Fruit fly (Drosophila melanogaster) whole organism, embryonic: Measurements from ENCODE around the gene inaF-B.

Experiments used
- Ada2b ChIP-seq: fragments of 200-800 bp; sonication (Bioruptor generic); IDR thresholded peaks from 2 replicates; pipeline ENCODE4 v1.3.6; 2022; ENCODE audit warnings: missing biosample characterization, missing genetic modification characterization
- Blimp-1 ChIP-seq: fragments of 200-800 bp; sonication (Bioruptor generic); optimal IDR thresholded peaks from 3 replicates; lab custom pipeline; 2018; ENCODE audit warnings: missing biosample characterization, missing genetic modification characterization, mild to moderate bottlenecking, moderate library complexity, missing genetic modification reagents
- Bteb2 ChIP-seq: fragments of 200-800 bp; sonication (Bioruptor generic); optimal IDR thresholded peaks from 2 replicates; lab custom pipeline; 2016; ENCODE audit warnings: missing biosample characterization, missing genetic modification characterization
- CG11093 ChIP-seq: fragments of 200-800 bp; sonication (Bioruptor generic); IDR thresholded peaks from 3 replicates; pipeline ENCODE4 v1.3.6; 2022; ENCODE audit warnings: missing biosample characterization, missing genetic modification characterization
- CG11247 ChIP-seq: fragments of 200-800 bp; sonication (Bioruptor generic); IDR thresholded peaks from 2 replicates; pipeline ENCODE4 v1.3.6; 2022; ENCODE audit warnings: missing biosample characterization, missing genetic modification characterization
- CG11398 ChIP-seq: fragments of 200-800 bp; sonication (Bioruptor generic); optimal IDR thresholded peaks from 2 replicates; lab custom pipeline; 2016; ENCODE audit warnings: missing biosample characterization, missing genetic modification characterization
- CG12236 ChIP-seq: fragments of 200-800 bp; sonication (Bioruptor generic); optimal IDR thresholded peaks from 2 replicates; lab custom pipeline; 2016; ENCODE audit warnings: missing biosample characterization, missing genetic modification characterization
- CG1233 ChIP-seq: fragments of 200-800 bp; sonication (Bioruptor generic); optimal IDR thresholded peaks from 4 replicates; lab custom pipeline; 2018; ENCODE audit warnings: missing biosample characterization, mild to moderate bottlenecking, missing genetic modification characterization
- CG12659 ChIP-seq: fragments of 200-800 bp; sonication (Bioruptor generic); optimal IDR thresholded peaks from 3 replicates; lab custom pipeline; 2017; ENCODE audit warnings: mild to moderate bottlenecking, missing biosample characterization, missing genetic modification reagents, missing genetic modification characterization
- CG2875 ChIP-seq: fragments of 200-800 bp; sonication (Bioruptor generic); optimal IDR thresholded peaks from 2 replicates; lab custom pipeline; 2017; ENCODE audit warnings: missing biosample characterization, mild to moderate bottlenecking, missing genetic modification characterization, missing genetic modification reagents
- CG2889 ChIP-seq: fragments of 200-800 bp; sonication (Bioruptor generic); IDR thresholded peaks from 3 replicates; pipeline ENCODE4 v1.3.6; 2022; ENCODE audit warnings: missing biosample characterization, missing genetic modification characterization
- CG30403 ChIP-seq: fragments of 200-800 bp; sonication (Bioruptor generic); optimal IDR thresholded peaks from 3 replicates; lab custom pipeline; 2016; ENCODE audit warnings: missing biosample characterization, missing genetic modification characterization
- CG3407 ChIP-seq: fragments of 200-800 bp; sonication (Bioruptor generic); optimal IDR thresholded peaks from 2 replicates; lab custom pipeline; 2018; ENCODE audit warnings: missing biosample characterization, mild to moderate bottlenecking, missing genetic modification characterization
- CG4820 ChIP-seq: fragments of 200-800 bp; sonication (Bioruptor generic); optimal IDR thresholded peaks from 3 replicates; lab custom pipeline; 2016; ENCODE audit warnings: missing biosample characterization, missing genetic modification characterization
- CG5245 ChIP-seq: fragments of 200-800 bp; sonication (Bioruptor generic); optimal IDR thresholded peaks from 3 replicates; lab custom pipeline; 2016; ENCODE audit warnings: missing biosample characterization, missing genetic modification characterization
- CG6254 ChIP-seq: fragments of 200-800 bp; sonication (Bioruptor generic); optimal IDR thresholded peaks from 3 replicates; lab custom pipeline; 2017; ENCODE audit warnings: mild to moderate bottlenecking, missing biosample characterization, missing genetic modification reagents, missing genetic modification characterization
- CG6854 ChIP-seq: fragments of 200-800 bp; sonication (Bioruptor generic); optimal IDR thresholded peaks from 3 replicates; lab custom pipeline; 2017; ENCODE audit warnings: missing biosample characterization, mild to moderate bottlenecking, missing genetic modification characterization
- CG7271 ChIP-seq: fragments of 200-800 bp; sonication (Bioruptor generic); optimal IDR thresholded peaks from 2 replicates; lab custom pipeline; 2018; ENCODE audit warnings: missing biosample characterization, mild to moderate bottlenecking, missing genetic modification characterization, moderate library complexity
- CG7786 ChIP-seq: fragments of 200-800 bp; sonication (Bioruptor generic); optimal IDR thresholded peaks from 2 replicates; lab custom pipeline; 2016; ENCODE audit warnings: missing biosample characterization, missing genetic modification characterization
- CG9727 ChIP-seq: fragments of 200-800 bp; sonication (Bioruptor generic); optimal IDR thresholded peaks from 3 replicates; lab custom pipeline; 2017; ENCODE audit warnings: missing biosample characterization, mild to moderate bottlenecking, missing genetic modification characterization
- Dek ChIP-seq: fragments of 200-800 bp; sonication (Bioruptor generic); optimal IDR thresholded peaks from 3 replicates; lab custom pipeline; 2019; ENCODE audit warnings: missing biosample characterization, mild to moderate bottlenecking, missing genetic modification characterization, moderate library complexity
- Drgx ChIP-seq: fragments of 200-800 bp; sonication (Bioruptor generic); IDR thresholded peaks from 2 replicates; pipeline ENCODE4 v1.3.6; 2022; ENCODE audit warnings: missing biosample characterization, missing genetic modification characterization
- ERR ChIP-seq: fragments of 200-800 bp; sonication (Bioruptor generic); optimal IDR thresholded peaks from 2 replicates; lab custom pipeline; 2016; ENCODE audit warnings: missing biosample characterization, missing genetic modification characterization
- Ets97D ChIP-seq: fragments of 200-800 bp; sonication (Bioruptor generic); optimal IDR thresholded peaks from 3 replicates; lab custom pipeline; 2016; ENCODE audit warnings: missing biosample characterization, missing genetic modification characterization
- Fer2 ChIP-seq: fragments of 200-800 bp; sonication (Bioruptor generic); optimal IDR thresholded peaks from 2 replicates; lab custom pipeline; 2018; ENCODE audit warnings: missing biosample characterization, mild to moderate bottlenecking, missing genetic modification characterization, moderate library complexity
- H15 ChIP-seq: fragments of 200-800 bp; sonication (Bioruptor generic); IDR thresholded peaks from 3 replicates; pipeline ENCODE4 v1.3.6; 2022; ENCODE audit warnings: missing biosample characterization, missing genetic modification characterization
- H2.0 ChIP-seq: fragments of 200-800 bp; sonication (Bioruptor generic); IDR thresholded peaks from 2 replicates; pipeline ENCODE4 v1.3.6; 2022; ENCODE audit warnings: missing biosample characterization, missing genetic modification characterization
- Hr3 ChIP-seq: fragments of 200-800 bp; sonication (Bioruptor generic); optimal IDR thresholded peaks from 3 replicates; lab custom pipeline; 2016; ENCODE audit warnings: missing biosample characterization, missing genetic modification characterization
- Mrtf ChIP-seq: fragments of 200-800 bp; sonication (Bioruptor generic); IDR thresholded peaks from 3 replicates; pipeline ENCODE4 v1.3.6; 2022; ENCODE audit warnings: missing biosample characterization, missing genetic modification characterization
- az2 ChIP-seq: fragments of 200-800 bp; sonication (Bioruptor generic); optimal IDR thresholded peaks from 3 replicates; lab custom pipeline; 2016; ENCODE audit warnings: missing biosample characterization, missing genetic modification characterization
- chif ChIP-seq, 2 experiments: fragments of 200-800 bp; sonication (Bioruptor generic); optimal IDR thresholded peaks; 3 replicates each; lab custom pipeline; 2016; ENCODE audit warnings: missing biosample characterization in 2 of 2, missing genetic modification characterization in 2 of 2
- disco-r ChIP-seq: fragments of 200-800 bp; sonication (Bioruptor generic); optimal IDR thresholded peaks from 2 replicates; lab custom pipeline; 2016; ENCODE audit warnings: missing biosample characterization, missing genetic modification characterization
- eve ChIP-seq, 2 experiments: fragments of >200 bp; optimal IDR thresholded peaks; 2 replicates each; lab custom pipeline; 2017; ENCODE audit warnings: missing biosample characterization in 2 of 2, missing genetic modification characterization in 2 of 2
- ewg ChIP-seq: fragments of 200-800 bp; sonication (Bioruptor generic); optimal IDR thresholded peaks from 3 replicates; lab custom pipeline; 2017; ENCODE audit warnings: mild to moderate bottlenecking, missing biosample characterization, missing genetic modification reagents, missing genetic modification characterization
- fd96Cb ChIP-seq: fragments of 200-800 bp; sonication (Bioruptor generic); optimal IDR thresholded peaks from 2 replicates; lab custom pipeline; 2018; ENCODE audit warnings: missing biosample characterization, mild to moderate bottlenecking, missing genetic modification characterization, moderate library complexity
- gsb-n ChIP-seq: fragments of 200-800 bp; sonication (Bioruptor generic); optimal IDR thresholded peaks from 3 replicates; lab custom pipeline; 2018; ENCODE audit warnings: missing biosample characterization, mild to moderate bottlenecking, missing genetic modification characterization
- org-1 ChIP-seq: fragments of 200-800 bp; sonication (Bioruptor generic); optimal IDR thresholded peaks from 2 replicates; lab custom pipeline; 2017; ENCODE audit warnings: missing biosample characterization, missing genetic modification characterization
- peb ChIP-seq: fragments of 200-800 bp; sonication (Bioruptor generic); IDR thresholded peaks from 2 replicates; pipeline ENCODE4 v1.3.6; 2022; ENCODE audit warnings: missing biosample characterization, missing genetic modification characterization
- pfk ChIP-seq: fragments of 200-800 bp; sonication (Bioruptor generic); optimal IDR thresholded peaks from 2 replicates; lab custom pipeline; 2018; ENCODE audit warnings: missing biosample characterization, mild to moderate bottlenecking, missing genetic modification characterization, moderate library complexity
- prd ChIP-seq, 3 experiments: fragments of >200 bp in 2 of 3; fragments of 200-800 bp in 1 of 3; sonication (Bioruptor generic) in 1 of 3; optimal IDR thresholded peaks in 2 of 3; IDR thresholded peaks in 1 of 3; 2 replicates in 2 of 3; 3 replicates in 1 of 3; pipeline versions ENCODE4 v1.3.6 to Lab custom; 2017 to 2022; ENCODE audit warnings: missing biosample characterization in 1 of 3, missing genetic modification characterization in 1 of 3
- pum ChIP-seq: fragments of 200-800 bp; sonication (Bioruptor generic); optimal IDR thresholded peaks from 2 replicates; lab custom pipeline; 2016; ENCODE audit warnings: missing biosample characterization, missing genetic modification characterization
- ranshi ChIP-seq: fragments of 200-800 bp; sonication (Bioruptor generic); IDR thresholded peaks from 2 replicates; pipeline ENCODE4 v1.3.6; 2022; ENCODE audit warnings: missing biosample characterization, missing genetic modification characterization
- salm ChIP-seq: fragments of 200-800 bp; sonication (Bioruptor generic); optimal IDR thresholded peaks from 2 replicates; lab custom pipeline; 2018; ENCODE audit warnings: missing biosample characterization, mild to moderate bottlenecking, missing genetic modification characterization
- sens ChIP-seq: fragments of 200-800 bp; sonication (Bioruptor generic); peaks from one replicate; lab custom pipeline; 2016; ENCODE audit warnings: missing biosample characterization, missing genetic modification characterization
- sim ChIP-seq: fragments of 200-800 bp; sonication (Bioruptor generic); IDR thresholded peaks from 2 replicates; pipeline ENCODE4 v1.3.6; 2022; ENCODE audit warnings: missing biosample characterization, missing genetic modification characterization
- ssp ChIP-seq: fragments of 200-800 bp; sonication (Bioruptor generic); IDR thresholded peaks from 2 replicates; pipeline ENCODE4 v1.3.6; 2022; ENCODE audit warnings: missing biosample characterization, missing genetic modification characterization
- stwl ChIP-seq: fragments of 200-800 bp; sonication (Bioruptor generic); optimal IDR thresholded peaks from 3 replicates; lab custom pipeline; 2018; ENCODE audit warnings: missing biosample characterization, mild to moderate bottlenecking, missing genetic modification characterization, moderate library complexity
- vnd ChIP-seq: fragments of 200-800 bp; sonication (Bioruptor generic); IDR thresholded peaks from 3 replicates; pipeline ENCODE4 v1.3.6; 2022; ENCODE audit warnings: missing biosample characterization, missing genetic modification characterization; ENCODE audit not compliant: partially characterized antibody
- zen ChIP-seq: fragments of 200-800 bp; sonication (Bioruptor generic); optimal IDR thresholded peaks from 3 replicates; lab custom pipeline; 2018; ENCODE audit warnings: missing biosample characterization, mild to moderate bottlenecking, missing genetic modification characterization, moderate library complexity

The inaF-B gene

dm6 chrX:11775987-11776587 lies 43.5 kb upstream of the inaF-B start (continued):
- TF ChIP-seq peb: peak; percentile 27; the same call in 1 of the 2 replicates
- peak; percentile 38 for TF ChIP-seq CG5245 (GFP tag; lab: Kevin White, UChicago)
- TF ChIP-seq pfk: peak; percentile 97
- no peak for TF ChIP-seq Dek (tag; lab: Kevin White, UChicago)
- peak; percentile 59 for TF ChIP-seq fd96Cb (tag; lab: Kevin White, UChicago)
- TF ChIP-seq CG9727 (GFP tag; lab: Kevin White, UChicago): peak; percentile 75
- TF ChIP-seq CG2889 (GFP tag; lab: Robert Waterston, UW): no peak
- TF ChIP-seq Mrtf (GFP tag; lab: Robert Waterston, UW): peak; percentile 50; the same call in 1 of the 3 replicates
- TF ChIP-seq CG3407 (GFP tag; lab: Kevin White, UChicago): peak; percentile 43
- no peak for TF ChIP-seq eve (GFP tag; optimal IDR thresholded peaks at IDR 0.05; lab: Kevin White, UChicago)
- TF ChIP-seq sens (GFP tag; lab: Kevin White, UChicago): peak; percentile 92
- no peak for TF ChIP-seq vnd (GFP tag; lab: Robert Waterston, UW)
- peak in 1 of 2 experiments; percentile 55 for TF ChIP-seq chif (GFP tag; optimal IDR thresholded peaks at IDR 0.05; lab: Kevin White, UChicago)
- peak; percentile 6 for TF ChIP-seq CG7786 (GFP tag; lab: Kevin White, UChicago)
- 0 out of 3 replicates have a peak, but pooled peaks have one; percentile 34 for TF ChIP-seq CG11093
- TF ChIP-seq H2.0: 0 out of 2 replicates have a peak, but pooled peaks have one; percentile 15
- peak; percentile 61 for TF ChIP-seq Blimp-1 (GFP tag; lab: Kevin White, UChicago)
- TF ChIP-seq Bteb2 (GFP tag; lab: Kevin White, UChicago): no peak
- no peak for TF ChIP-seq prd (optimal IDR thresholded peaks at IDR 0.05; lab: Kevin White, UChicago)
- TF ChIP-seq prd (GFP tag; IDR thresholded peaks at IDR 0.05; lab: Robert Waterston, UW): peak; percentile 73; the same call in 2 of the 3 replicates
- peak; percentile 34; the same call in 1 of the 2 replicates for TF ChIP-seq ranshi (GFP tag; lab: Robert Waterston, UW)
- peak; percentile 49 for TF ChIP-seq pum
- TF ChIP-seq ewg: peak; percentile 25
- TF ChIP-seq CG30403 (GFP tag; lab: Kevin White, UChicago): peak; percentile 55
- no peak for TF ChIP-seq ERR (GFP tag; lab: Kevin White, UChicago)
- TF ChIP-seq sim: peak; percentile 9; the same call in 1 of the 2 replicates
- TF ChIP-seq org-1 (GFP tag; lab: Kevin White, UChicago): peak; percentile 44
- TF ChIP-seq salm (tag; lab: Kevin White, UChicago): no peak
- TF ChIP-seq Hr3 (GFP tag; lab: Kevin White, UChicago): peak; percentile 38
- TF ChIP-seq disco-r (GFP tag; lab: Kevin White, UChicago): no peak
- TF ChIP-seq CG12659: peak; percentile 29
- peak; percentile 46 for TF ChIP-seq CG4820 (GFP tag; lab: Kevin White, UChicago)
- peak; percentile 45 for TF ChIP-seq CG6254
- TF ChIP-seq CG2875 (GFP tag; lab: Kevin White, UChicago): peak; percentile 66
- peak; percentile 23; the same call in 1 of the 2 replicates for TF ChIP-seq ssp (GFP tag; lab: Robert Waterston, UW)
- 0 out of 3 replicates have a peak, but pooled peaks have one; percentile 31 for TF ChIP-seq H15 (GFP tag; lab: Robert Waterston, UW)
- TF ChIP-seq CG11247 (GFP tag; lab: Robert Waterston, UW): no peak
- TF ChIP-seq CG11398 (GFP tag; lab: Kevin White, UChicago): peak; percentile 11
- peak; percentile 15; the same call in 1 of the 2 replicates for TF ChIP-seq Ada2b (GFP tag; lab: Robert Waterston, UW)
- peak; percentile 1 for TF ChIP-seq stwl (tag; lab: Kevin White, UChicago)
- peak; percentile 33 for TF ChIP-seq CG1233 (GFP tag; lab: Kevin White, UChicago)
- no peak for TF ChIP-seq CG12236
- TF ChIP-seq gsb-n (tag; lab: Kevin White, UChicago): peak; percentile 41
- peak; percentile 53 for TF ChIP-seq az2
- TF ChIP-seq CG7271 (tag; lab: Kevin White, UChicago): no peak
- peak; percentile 90 for TF ChIP-seq Drgx (GFP tag; lab: Robert Waterston, UW)
- peak; percentile 52 for TF ChIP-seq zen
- no peak for TF ChIP-seq Ets97D (GFP tag; lab: Kevin White, UChicago)
- no peak for TF ChIP-seq Fer2
- TF ChIP-seq CG6854 (GFP tag; lab: Kevin White, UChicago): no peak
